Worm (Caenorhabditis elegans) whole organism, mixed stage, embryonic: ENCODE data around the gene F38A5.2.

Source experiments
- M03D4.4 ChIP-seq: sonication (generic microtip); optimal IDR thresholded peaks from 2 replicates; lab custom pipeline; 2017; ENCODE audit warnings: mild to moderate bottlenecking, missing genetic modification characterization, missing compliant biosample characterization
- bed-3 ChIP-seq: fragments of 200-800 bp; sonication (Bioruptor generic); optimal IDR thresholded peaks from 3 replicates; lab custom pipeline; 2018; ENCODE audit warnings: mild to moderate bottlenecking, missing genetic modification characterization, moderate library complexity, missing compliant biosample characterization
- blmp-1 ChIP-seq: fragments of 150-350 bp; optimal IDR thresholded peaks from 2 replicates; lab custom pipeline; 2014; ENCODE audit warnings: missing biosample characterization, missing genetic modification characterization
- ceh-43 ChIP-seq: fragments of 200-800 bp; sonication (Bioruptor generic); optimal IDR thresholded peaks from 2 replicates; lab custom pipeline; 2018; ENCODE audit warnings: mild to moderate bottlenecking, missing genetic modification characterization, moderate library complexity, missing compliant biosample characterization
- ceh-83 ChIP-seq: fragments of 200-800 bp; sonication (Bioruptor generic); optimal IDR thresholded peaks from 2 replicates; lab custom pipeline; 2018; ENCODE audit warnings: mild to moderate bottlenecking, missing genetic modification characterization, missing compliant biosample characterization
- ces-1 ChIP-seq: fragments of 150-350 bp; optimal IDR thresholded peaks from 2 replicates; lab custom pipeline; 2014; ENCODE audit warnings: missing biosample characterization, missing genetic modification reagents, missing genetic modification characterization
- cnd-1 ChIP-seq: fragments of 200-800 bp; sonication (Bioruptor generic); optimal IDR thresholded peaks from 2 replicates; lab custom pipeline; 2018; ENCODE audit warnings: mild to moderate bottlenecking, missing genetic modification characterization, missing compliant biosample characterization
- drap-1 ChIP-seq: fragments of 200-800 bp; sonication (Bioruptor generic); optimal IDR thresholded peaks from 3 replicates; lab custom pipeline; 2018; ENCODE audit warnings: mild to moderate bottlenecking, missing genetic modification characterization, missing compliant biosample characterization
- elt-1 ChIP-seq: sonication (generic microtip); optimal IDR thresholded peaks from 2 replicates; lab custom pipeline; 2017; ENCODE audit warnings: missing genetic modification characterization, mild to moderate bottlenecking, missing compliant biosample characterization, antibody characterized with exemption, moderate library complexity, borderline replicate concordance; ENCODE audit not compliant: insufficient read depth
- elt-3 ChIP-seq: fragments of 150-350 bp; optimal IDR thresholded peaks from 2 replicates; lab custom pipeline; 2014; ENCODE audit warnings: missing biosample characterization, missing genetic modification characterization
- flh-1 ChIP-seq: fragments of 200-800 bp; sonication (Bioruptor generic); optimal IDR thresholded peaks from 2 replicates; lab custom pipeline; 2018; ENCODE audit warnings: mild to moderate bottlenecking, missing genetic modification characterization, moderate library complexity, missing compliant biosample characterization
- ham-2 ChIP-seq: fragments of 200-800 bp; sonication (Bioruptor generic); optimal IDR thresholded peaks from 2 replicates; lab custom pipeline; 2018; ENCODE audit warnings: mild to moderate bottlenecking, missing genetic modification characterization, missing compliant biosample characterization
- hlh-1 ChIP-seq: fragments of 150-350 bp; optimal IDR thresholded peaks from 2 replicates; lab custom pipeline; 2014; ENCODE audit warnings: missing biosample characterization, missing genetic modification reagents, missing genetic modification characterization
- lin-13 ChIP-seq: fragments of 150-350 bp; optimal IDR thresholded peaks from 2 replicates; lab custom pipeline; 2014; ENCODE audit warnings: missing biosample characterization, missing genetic modification characterization
- lin-32 ChIP-seq: fragments of 200-800 bp; sonication (Bioruptor generic); optimal IDR thresholded peaks from 2 replicates; lab custom pipeline; 2018; ENCODE audit warnings: mild to moderate bottlenecking, missing genetic modification characterization, missing compliant biosample characterization
- mab-5 ChIP-seq: fragments of 150-350 bp; optimal IDR thresholded peaks from 2 replicates; lab custom pipeline; 2014; ENCODE audit warnings: missing biosample characterization, missing genetic modification characterization
- mep-1 ChIP-seq: fragments of 150-350 bp; optimal IDR thresholded peaks from 2 replicates; lab custom pipeline; 2017; ENCODE audit warnings: missing biosample characterization, missing genetic modification reagents, missing genetic modification characterization, inconsistent platforms
- mls-2 ChIP-seq: sonication (generic microtip); optimal IDR thresholded peaks from 2 replicates; lab custom pipeline; 2016; ENCODE audit warnings: mild to moderate bottlenecking, missing genetic modification characterization, moderate library complexity, missing compliant biosample characterization
- nhr-12 ChIP-seq: fragments of 150-350 bp; optimal IDR thresholded peaks from 2 replicates; lab custom pipeline; 2014; ENCODE audit warnings: missing biosample characterization, missing genetic modification characterization
- nhr-2 ChIP-seq: fragments of 150-350 bp; optimal IDR thresholded peaks from 2 replicates; lab custom pipeline; 2014; ENCODE audit warnings: missing biosample characterization, missing genetic modification characterization
- nhr-76 ChIP-seq: sonication (generic microtip); optimal IDR thresholded peaks from 2 replicates; lab custom pipeline; 2017; ENCODE audit warnings: missing biosample characterization, missing genetic modification characterization
- pha-4 ChIP-seq: fragments of 150-350 bp; optimal IDR thresholded peaks from 2 replicates; lab custom pipeline; 2018; ENCODE audit warnings: missing biosample characterization, missing genetic modification reagents, missing genetic modification characterization
- snpc-4 ChIP-seq: fragments of 150-350 bp; optimal IDR thresholded peaks from 2 replicates; lab custom pipeline; 2014; ENCODE audit warnings: missing biosample characterization, missing genetic modification characterization
- sptf-1 ChIP-seq: sonication (generic microtip); optimal IDR thresholded peaks from 2 replicates; lab custom pipeline; 2017; ENCODE audit warnings: mild to moderate bottlenecking, missing genetic modification characterization, moderate library complexity, missing compliant biosample characterization
- tbx-8 ChIP-seq: fragments of 200-800 bp; sonication (Bioruptor generic); optimal IDR thresholded peaks from 2 replicates; lab custom pipeline; 2018; ENCODE audit warnings: mild to moderate bottlenecking, missing genetic modification characterization, moderate library complexity, missing compliant biosample characterization
- unc-39 ChIP-seq: fragments of 150-350 bp; optimal IDR thresholded peaks from 2 replicates; lab custom pipeline; 2014; ENCODE audit warnings: missing biosample characterization, missing genetic modification characterization
- unc-62 ChIP-seq: fragments of 150-350 bp; optimal IDR thresholded peaks from 2 replicates; lab custom pipeline; 2014; ENCODE audit warnings: missing biosample characterization, missing genetic modification reagents, missing genetic modification characterization
- zip-8 ChIP-seq: fragments of 150-350 bp; optimal IDR thresholded peaks from 2 replicates; lab custom pipeline; 2014; ENCODE audit warnings: missing biosample characterization, missing genetic modification characterization
- ztf-11 ChIP-seq: fragments of 150-350 bp; optimal IDR thresholded peaks from 2 replicates; lab custom pipeline; 2014; ENCODE audit warnings: missing biosample characterization, missing genetic modification characterization

F38A5.2 gene

ce11 chrIV:6623390-6623789 lies 38.2 kb upstream of the F38A5.2 start, which contains the start of gene C01B10.44:
Gene C01B10.44 (plus strand): TSS chrIV:6623690.
- TF ChIP-seq pha-4 (no peak), ceh-83 (GFP tag; lab: Kevin White, UChicago) (no peak), unc-39 (tag; lab: Kevin White, UChicago) (no peak), elt-3 (tag; lab: Kevin White, UChicago) (no peak), mep-1 (tag; lab: Kevin White, UChicago) (no peak), cnd-1 (tag; lab: Kevin White, UChicago) (no peak), lin-32 (GFP tag; lab: Kevin White, UChicago) (no peak), mab-5 (no peak), bed-3 (GFP tag; lab: Kevin White, UChicago) (no peak), unc-62 (no peak), drap-1 (GFP tag; lab: Kevin White, UChicago) (no peak), M03D4.4 (tag; lab: Kevin White, UChicago) (no peak), elt-1 (tag; lab: Kevin White, UChicago) (no peak), nhr-12 (tag; lab: Kevin White, UChicago) (no peak), mls-2 (tag; lab: Kevin White, UChicago) (no peak)
- TF ChIP-seq, all 35 proteins: peak for 0

- TF ChIP-seq lin-13 (tag; lab: Kevin White, UChicago) = no peak
- TF ChIP-seq snpc-4 (tag; lab: Kevin White, UChicago) = no peak
- TF ChIP-seq sptf-1 = no peak
- TF ChIP-seq ztf-11 = no peak
- TF ChIP-seq ceh-83 (GFP tag; lab: Kevin White, UChicago) = no peak
- no peak for TF ChIP-seq M03D4.4 (tag; lab: Kevin White, UChicago)
- TF ChIP-seq unc-39 (tag; lab: Kevin White, UChicago) = no peak
- no peak for TF ChIP-seq blmp-1
- no peak for TF ChIP-seq mab-5
- TF ChIP-seq ces-1 (GFP tag; lab: Kevin White, UChicago) = no peak
- TF ChIP-seq nhr-12 (tag; lab: Kevin White, UChicago) = no peak
- TF ChIP-seq nhr-76 (tag; lab: Kevin White, UChicago) = no peak
These were observed 36.9 kb upstream of the F38A5.2 start for ce11 chrIV:6622142-6622541.

DNA sequence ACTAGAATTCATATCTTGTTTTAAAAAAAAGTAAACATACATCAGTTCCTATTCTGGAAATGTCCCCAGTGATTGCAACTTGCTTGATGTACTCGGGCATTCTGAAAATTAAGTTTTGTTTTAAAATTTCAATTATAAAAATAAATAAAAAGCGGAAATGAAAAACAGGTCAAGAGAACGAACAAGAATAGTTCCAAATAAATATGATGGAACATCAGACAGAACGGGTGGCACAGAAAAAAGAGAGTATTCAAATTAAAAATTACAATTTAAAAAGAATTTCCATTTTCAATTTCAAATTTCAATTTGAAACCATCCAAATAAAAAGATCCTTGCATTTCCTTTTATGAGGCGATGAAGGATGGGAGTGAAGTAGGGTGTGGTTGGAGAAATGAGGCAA lies 36.1 kb upstream of the F38A5.2 start, which contains the start of gene C01B10.3:
Gene C01B10.3 (minus strand): TSS at position 101 of the 400 bp plus-strand sequence.
- TF ChIP-seq tbx-8 (GFP tag; lab: Kevin White, UChicago) (no peak), hlh-1 (tag; lab: Kevin White, UChicago) (no peak), cnd-1 (tag; lab: Kevin White, UChicago) (no peak), lin-32 (GFP tag; lab: Kevin White, UChicago) (no peak), ham-2 (no peak), sptf-1 (no peak), nhr-2 (tag; lab: Kevin White, UChicago) (no peak), ces-1 (GFP tag; lab: Kevin White, UChicago) (no peak), elt-3 (tag; lab: Kevin White, UChicago) (no peak), flh-1 (GFP tag; lab: Kevin White, UChicago) (no peak), blmp-1 (no peak), drap-1 (GFP tag; lab: Kevin White, UChicago) (no peak), pha-4 (no peak), zip-8 (tag; lab: Kevin White, UChicago) (no peak)

DNA sequence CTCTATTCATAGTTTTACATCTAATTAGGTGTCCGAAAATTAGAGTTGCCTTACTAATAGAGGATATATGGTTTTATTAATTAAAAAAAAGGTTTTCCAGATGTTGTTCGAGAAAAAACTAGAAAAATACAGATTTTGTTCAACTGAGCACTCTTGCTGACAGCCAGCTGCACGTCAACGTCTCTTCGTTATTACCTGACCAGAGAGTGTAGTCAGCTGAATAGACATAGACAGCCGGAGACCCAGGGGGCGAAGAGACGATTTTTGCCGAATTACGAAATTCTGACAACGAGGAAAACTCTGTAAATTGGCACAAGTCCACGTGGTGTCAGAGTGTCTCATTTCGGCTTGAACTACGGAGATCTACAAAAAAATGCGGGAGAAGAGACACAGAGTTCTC lies 33.4 kb upstream of the F38A5.2 start:
- TF ChIP-seq ces-1 (GFP tag; lab: Kevin White, UChicago) = no peak
- no peak for TF ChIP-seq M03D4.4 (tag; lab: Kevin White, UChicago)

DNA sequence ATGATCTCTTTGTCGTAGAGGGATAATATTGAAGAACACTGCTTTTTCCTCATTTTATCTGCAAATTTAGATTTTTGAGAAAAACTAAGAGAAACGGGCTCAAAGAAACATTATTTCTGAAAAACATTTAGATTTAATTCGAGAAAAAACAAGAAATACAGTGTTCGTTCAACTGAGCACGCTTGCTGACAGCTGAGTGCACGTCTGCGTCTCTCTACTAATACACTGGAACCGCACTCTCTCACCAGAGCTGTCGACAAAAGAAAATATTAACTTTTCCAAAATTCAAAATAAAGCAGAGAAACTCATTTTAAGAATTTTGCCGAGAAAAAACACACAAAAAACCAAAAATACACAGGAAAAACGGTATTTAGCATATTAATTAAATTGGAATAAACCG lies 28.1 kb upstream of the F38A5.2 start, which contains the start of gene drh-1:
Gene drh-1 (minus strand): TSS at position 58 of the 400 bp plus-strand sequence.
- no peak for TF ChIP-seq nhr-12 (tag; lab: Kevin White, UChicago)

ce11 chrIV:6607059-6607458 lies 21.9 kb upstream of the F38A5.2 start:
- TF ChIP-seq M03D4.4 (tag; lab: Kevin White, UChicago) = no peak
- TF ChIP-seq flh-1 (GFP tag; lab: Kevin White, UChicago) = no peak
- TF ChIP-seq ham-2 = no peak
- TF ChIP-seq ceh-43 = no peak
- no peak for TF ChIP-seq snpc-4 (tag; lab: Kevin White, UChicago)
- TF ChIP-seq mls-2 (tag; lab: Kevin White, UChicago) = no peak
- TF ChIP-seq unc-62 = no peak
- no peak for TF ChIP-seq hlh-1 (tag; lab: Kevin White, UChicago)
- no peak for TF ChIP-seq ces-1 (GFP tag; lab: Kevin White, UChicago)
- TF ChIP-seq ceh-83 (GFP tag; lab: Kevin White, UChicago) = no peak
- TF ChIP-seq drap-1 (GFP tag; lab: Kevin White, UChicago) = no peak
